Fruit fly (Drosophila melanogaster) whole organism, embryonic: ENCODE results near the gene CG3679.
A peak's percentile ranks its signal among the peaks of the same experiment; 100 is the strongest.

Experiments used
- Asciz ChIP-seq: fragments of 200-800 bp; sonication (Bioruptor generic); optimal IDR thresholded peaks from 2 replicates; lab custom pipeline; 2017; ENCODE audit warnings: missing biosample characterization, mild to moderate bottlenecking, missing genetic modification characterization, missing genetic modification reagents
- Atf6 ChIP-seq: fragments of 200-800 bp; sonication (Bioruptor generic); IDR thresholded peaks from 2 replicates; pipeline ENCODE4 v1.3.6; 2022; ENCODE audit warnings: missing biosample characterization, missing genetic modification characterization
- CG1024 ChIP-seq: fragments of 200-800 bp; sonication (Bioruptor generic); IDR thresholded peaks from 2 replicates; pipeline ENCODE4 v1.3.6; 2022; ENCODE audit warnings: missing biosample characterization, missing genetic modification characterization
- CG11696 ChIP-seq: fragments of 200-800 bp; sonication (Bioruptor generic); IDR thresholded peaks from 2 replicates; pipeline ENCODE4 v1.3.6; 2022; ENCODE audit warnings: missing biosample characterization, missing genetic modification characterization
- CG12071 ChIP-seq: fragments of 200-800 bp; sonication (Bioruptor generic); optimal IDR thresholded peaks from 3 replicates; lab custom pipeline; 2018; ENCODE audit warnings: missing biosample characterization, mild to moderate bottlenecking, missing genetic modification characterization
- CG13287 ChIP-seq: fragments of 200-800 bp; sonication (Bioruptor generic); IDR thresholded peaks from 2 replicates; pipeline ENCODE4 v1.3.6; 2022; ENCODE audit warnings: missing biosample characterization, missing genetic modification characterization; ENCODE audit not compliant: partially characterized antibody
- CG13624 ChIP-seq: fragments of 200-800 bp; sonication (Bioruptor generic); optimal IDR thresholded peaks from 2 replicates; lab custom pipeline; 2016; ENCODE audit warnings: missing biosample characterization, missing genetic modification characterization
- CG15011 ChIP-seq: fragments of 200-800 bp; sonication (Bioruptor generic); optimal IDR thresholded peaks from 3 replicates; lab custom pipeline; 2018; ENCODE audit warnings: missing biosample characterization, mild to moderate bottlenecking, missing genetic modification characterization
- CG15269 ChIP-seq: fragments of 200-800 bp; sonication (Bioruptor generic); optimal IDR thresholded peaks from 2 replicates; lab custom pipeline; 2018; ENCODE audit warnings: missing biosample characterization, mild to moderate bottlenecking, missing genetic modification characterization, moderate library complexity
- CG1603 ChIP-seq: fragments of 200-800 bp; sonication (Bioruptor generic); optimal IDR thresholded peaks from 2 replicates; lab custom pipeline; 2019; ENCODE audit warnings: missing biosample characterization, mild to moderate bottlenecking, missing genetic modification characterization, moderate library complexity
- CG17359 ChIP-seq: fragments of 200-800 bp; sonication (Bioruptor generic); optimal IDR thresholded peaks from 3 replicates; lab custom pipeline; 2018; ENCODE audit warnings: missing biosample characterization, mild to moderate bottlenecking, missing genetic modification characterization, moderate library complexity
- CG2199 ChIP-seq: fragments of 200-800 bp; sonication (Bioruptor generic); IDR thresholded peaks from 3 replicates; pipeline ENCODE4 v1.3.6; 2022; ENCODE audit warnings: missing biosample characterization, missing genetic modification characterization
- CG2678 ChIP-seq: fragments of 200-800 bp; sonication (Bioruptor generic); optimal IDR thresholded peaks from 3 replicates; lab custom pipeline; 2019; ENCODE audit warnings: missing biosample characterization, mild to moderate bottlenecking, missing genetic modification characterization, moderate library complexity
- CG32772 ChIP-seq: fragments of 200-800 bp; sonication (Bioruptor generic); IDR thresholded peaks from 2 replicates; pipeline ENCODE4 v1.3.6; 2022; ENCODE audit warnings: missing biosample characterization, missing genetic modification characterization
- CG3281 ChIP-seq: fragments of 200-800 bp; sonication (Bioruptor generic); optimal IDR thresholded peaks from 3 replicates; lab custom pipeline; 2017; ENCODE audit warnings: missing biosample characterization, mild to moderate bottlenecking, missing genetic modification characterization
- CG34224 ChIP-seq: fragments of 200-800 bp; sonication (Bioruptor generic); IDR thresholded peaks from 3 replicates; pipeline ENCODE4 v1.3.6; 2022; ENCODE audit warnings: missing biosample characterization, missing genetic modification characterization; ENCODE audit not compliant: partially characterized antibody
- CG7839 ChIP-seq: fragments of 200-800 bp; sonication (Bioruptor generic); optimal IDR thresholded peaks from 3 replicates; lab custom pipeline; 2018; ENCODE audit warnings: missing biosample characterization, mild to moderate bottlenecking, missing genetic modification characterization, moderate library complexity
- CG8089 ChIP-seq: fragments of 200-800 bp; sonication (Bioruptor generic); optimal IDR thresholded peaks from 3 replicates; lab custom pipeline; 2016; ENCODE audit warnings: missing biosample characterization, missing genetic modification characterization
- CG8478 ChIP-seq: fragments of >200 bp; optimal IDR thresholded peaks from 2 replicates; lab custom pipeline; 2018
- CG8924 ChIP-seq: fragments of 200-800 bp; optimal IDR thresholded peaks from 3 replicates; lab custom pipeline; 2019; ENCODE audit warnings: missing biosample characterization, mild to moderate bottlenecking, missing genetic modification characterization, moderate library complexity
- CTCF ChIP-seq: fragments of 200-800 bp; sonication (Bioruptor generic); optimal IDR thresholded peaks from 2 replicates; lab custom pipeline; 2017; ENCODE audit warnings: missing biosample characterization, mild to moderate bottlenecking, missing genetic modification characterization, moderate library complexity
- CrebB ChIP-seq: fragments of 200-800 bp; sonication (Bioruptor generic); optimal IDR thresholded peaks from 3 replicates; lab custom pipeline; 2018; ENCODE audit warnings: missing biosample characterization, mild to moderate bottlenecking, missing genetic modification characterization
- D ChIP-seq, 2 experiments: fragments of 200-800 bp in 1 of 2; fragments of >200 bp in 1 of 2; sonication (Bioruptor generic) in 1 of 2; optimal IDR thresholded peaks; 2 replicates in 1 of 2; 3 replicates in 1 of 2; lab custom pipeline; 2017; ENCODE audit warnings: mild to moderate bottlenecking in 1 of 2, missing biosample characterization in 1 of 2, missing genetic modification characterization in 1 of 2, missing genetic modification reagents in 1 of 2
- Dbx ChIP-seq: fragments of 200-800 bp; sonication (Bioruptor generic); IDR thresholded peaks from 3 replicates; pipeline ENCODE4 v1.3.6; 2022; ENCODE audit warnings: missing biosample characterization, missing genetic modification characterization
- Drgx ChIP-seq: fragments of 200-800 bp; sonication (Bioruptor generic); IDR thresholded peaks from 2 replicates; pipeline ENCODE4 v1.3.6; 2022; ENCODE audit warnings: missing biosample characterization, missing genetic modification characterization
- HLHmδ ChIP-seq: fragments of 200-800 bp; sonication (Bioruptor generic); optimal IDR thresholded peaks from 2 replicates; lab custom pipeline; 2018; ENCODE audit warnings: missing biosample characterization, mild to moderate bottlenecking, missing genetic modification characterization, moderate library complexity
- Hand ChIP-seq: fragments of 200-800 bp; sonication (Bioruptor generic); optimal IDR thresholded peaks from 2 replicates; lab custom pipeline; 2017; ENCODE audit warnings: mild to moderate bottlenecking, missing biosample characterization, missing genetic modification reagents, missing genetic modification characterization
- HmgZ ChIP-seq: fragments of 200-800 bp; sonication (Bioruptor generic); optimal IDR thresholded peaks from 2 replicates; lab custom pipeline; 2018; ENCODE audit warnings: missing biosample characterization, mild to moderate bottlenecking, missing genetic modification characterization
- MESR4 ChIP-seq: fragments of 200-800 bp; sonication (Bioruptor generic); optimal IDR thresholded peaks from 2 replicates; lab custom pipeline; 2018; ENCODE audit warnings: missing biosample characterization, mild to moderate bottlenecking, missing genetic modification characterization, moderate library complexity
- MTF-1 ChIP-seq: fragments of 200-800 bp; sonication (Bioruptor generic); optimal IDR thresholded peaks from 2 replicates; lab custom pipeline; 2018; ENCODE audit warnings: missing biosample characterization, mild to moderate bottlenecking, missing genetic modification characterization, borderline replicate concordance
- Myb ChIP-seq: fragments of 200-800 bp; sonication (Bioruptor generic); optimal IDR thresholded peaks from 2 replicates; lab custom pipeline; 2016; ENCODE audit warnings: missing biosample characterization, missing genetic modification characterization
- Nf-YB ChIP-seq: fragments of 200-800 bp; sonication (Bioruptor generic); optimal IDR thresholded peaks from 3 replicates; lab custom pipeline; 2019; ENCODE audit warnings: missing biosample characterization, mild to moderate bottlenecking, missing genetic modification characterization, moderate library complexity
- Scr ChIP-seq: fragments of 200-800 bp; sonication (Bioruptor generic); IDR thresholded peaks from 2 replicates; pipeline ENCODE4 v1.3.6; 2022; ENCODE audit warnings: missing biosample characterization, missing genetic modification characterization; ENCODE audit not compliant: partially characterized antibody
- cad ChIP-seq: fragments of >200 bp; optimal IDR thresholded peaks from 2 replicates; lab custom pipeline; 2017; ENCODE audit warnings: missing biosample characterization, missing genetic modification characterization
- cato ChIP-seq: fragments of 200-800 bp; sonication (Bioruptor generic); optimal IDR thresholded peaks from 2 replicates; lab custom pipeline; 2016; ENCODE audit warnings: missing biosample characterization, missing genetic modification characterization, borderline replicate concordance
- chm ChIP-seq: fragments of 200-800 bp; sonication (Bioruptor generic); IDR thresholded peaks from 2 replicates; pipeline ENCODE4 v1.3.6; 2022; ENCODE audit warnings: missing biosample characterization, missing genetic modification characterization
- corto ChIP-seq: fragments of 200-800 bp; sonication (Bioruptor generic); optimal IDR thresholded peaks from 2 replicates; lab custom pipeline; 2016; ENCODE audit warnings: missing biosample characterization, mild to moderate bottlenecking, missing genetic modification characterization, moderate library complexity
- eve ChIP-seq, 2 experiments: fragments of >200 bp; optimal IDR thresholded peaks; 2 replicates each; lab custom pipeline; 2017; ENCODE audit warnings: missing biosample characterization in 2 of 2, missing genetic modification characterization in 2 of 2
- jigr1 ChIP-seq: fragments of 200-800 bp; sonication (Bioruptor generic); IDR thresholded peaks from 3 replicates; pipeline ENCODE4 v1.3.6; 2022; ENCODE audit warnings: missing biosample characterization, missing genetic modification characterization
- lab ChIP-seq: fragments of 200-800 bp; sonication (Bioruptor generic); optimal IDR thresholded peaks from 3 replicates; lab custom pipeline; 2017; ENCODE audit warnings: missing biosample characterization, missing genetic modification characterization, mild to moderate bottlenecking, moderate library complexity, missing genetic modification reagents
- lilli ChIP-seq: fragments of 200-800 bp; sonication (Bioruptor generic); optimal IDR thresholded peaks from 3 replicates; lab custom pipeline; 2016; ENCODE audit warnings: missing biosample characterization, missing genetic modification characterization
- nmo ChIP-seq: fragments of 200-800 bp; sonication (Bioruptor generic); optimal IDR thresholded peaks from 2 replicates; lab custom pipeline; 2018; ENCODE audit warnings: missing biosample characterization, mild to moderate bottlenecking, missing genetic modification characterization, moderate library complexity
- rib ChIP-seq: fragments of 200-800 bp; sonication (Bioruptor generic); IDR thresholded peaks from 2 replicates; pipeline ENCODE4 v1.3.6; 2022; ENCODE audit warnings: missing biosample characterization, missing genetic modification characterization
- so ChIP-seq: fragments of 200-800 bp; sonication (Bioruptor generic); IDR thresholded peaks from 3 replicates; pipeline ENCODE4 v1.3.6; 2022; ENCODE audit warnings: missing biosample characterization, missing genetic modification characterization
- sug ChIP-seq: fragments of 200-800 bp; optimal IDR thresholded peaks from 2 replicates; lab custom pipeline; 2019; ENCODE audit warnings: missing biosample characterization, mild to moderate bottlenecking, missing genetic modification characterization, moderate library complexity
- unc-4 ChIP-seq: fragments of 200-800 bp; sonication (Bioruptor generic); IDR thresholded peaks from 2 replicates; pipeline ENCODE4 v1.3.6; 2022; ENCODE audit warnings: missing biosample characterization, missing genetic modification characterization; ENCODE audit not compliant: partially characterized antibody
- unpg ChIP-seq: fragments of 200-800 bp; sonication (Bioruptor generic); optimal IDR thresholded peaks from 3 replicates; lab custom pipeline; 2018; ENCODE audit warnings: missing biosample characterization, mild to moderate bottlenecking, missing genetic modification characterization, moderate library complexity

CG3679 gene

dm6 chrX:16333434-16334141 is 29.9 kb downstream of the CG3679 start, which contains the start of the genes CG9921 and Dsp1:
CG9921 (minus strand) TSS chrX:16333600.
Dsp1 (plus strand) TSS chrX:16333612.
- TF ChIP-seq CG3281 (GFP tag; lab: Kevin White, UChicago): peak; percentile 13
- peak; percentile 49 for TF ChIP-seq CG15269 (tag; lab: Kevin White, UChicago)
- peak; percentile 33 for TF ChIP-seq CG13624 (GFP tag; lab: Kevin White, UChicago)
- TF ChIP-seq so (GFP tag; lab: Robert Waterston, UW): peak; percentile 15; the same call in 1 of the 3 replicates
- no peak for TF ChIP-seq CG32772 (GFP tag; lab: Robert Waterston, UW)
- peak; percentile 9 for TF ChIP-seq CG17359 (tag; lab: Kevin White, UChicago)
- TF ChIP-seq Myb (GFP tag; lab: Kevin White, UChicago): no peak
- TF ChIP-seq Scr (GFP tag; lab: Robert Waterston, UW): peak; percentile 33; the same call in 1 of the 2 replicates
- peak; percentile 28 for TF ChIP-seq MESR4 (GFP tag; lab: Kevin White, UChicago)
- TF ChIP-seq chm (GFP tag; lab: Robert Waterston, UW): peak; percentile 75
- peak; percentile 38 for TF ChIP-seq CrebB (tag; lab: Kevin White, UChicago)
- peak; percentile 11; the same call in 1 of the 2 replicates for TF ChIP-seq CG13287 (GFP tag; lab: Robert Waterston, UW)
- TF ChIP-seq rib: peak; percentile 72
- peak; percentile 23 for TF ChIP-seq corto (GFP tag; lab: Kevin White, UChicago)
- TF ChIP-seq Hand: peak; percentile 18
- TF ChIP-seq Nf-YB (GFP tag; lab: Kevin White, UChicago): no peak
- TF ChIP-seq Atf6 (GFP tag; lab: Robert Waterston, UW): peak; percentile 44
- peak; percentile 99 for TF ChIP-seq CG2199 (GFP tag; lab: Robert Waterston, UW)
- peak; percentile 26 for TF ChIP-seq sug (tag; lab: Kevin White, UChicago)
- peak; percentile 14 for TF ChIP-seq lilli (GFP tag; lab: Kevin White, UChicago)
- TF ChIP-seq CG11696 (GFP tag; lab: Robert Waterston, UW): peak; percentile 32; the same call in 1 of the 2 replicates
- peak; percentile 30 for TF ChIP-seq CG12071 (GFP tag; lab: Kevin White, UChicago)
- TF ChIP-seq cato: no peak
- TF ChIP-seq CG15011 (GFP tag; lab: Kevin White, UChicago): no peak
- peak; percentile 8; the same call in 1 of the 2 replicates for TF ChIP-seq Drgx (GFP tag; lab: Robert Waterston, UW)
- TF ChIP-seq nmo (GFP tag; lab: Kevin White, UChicago): no peak
- no peak for TF ChIP-seq CG2678
- TF ChIP-seq CG8089: no peak
- no peak for TF ChIP-seq CG7839 (tag; lab: Kevin White, UChicago)
- TF ChIP-seq jigr1 (GFP tag; lab: Robert Waterston, UW): no peak
- TF ChIP-seq CTCF (GFP tag; lab: Kevin White, UChicago): no peak
- TF ChIP-seq unpg (GFP tag; lab: Kevin White, UChicago): no peak
- peak; percentile 18 for TF ChIP-seq Asciz (GFP tag; lab: Kevin White, UChicago)
- TF ChIP-seq CG8924 (tag; lab: Kevin White, UChicago): peak; percentile 45
- peak; percentile 0 for TF ChIP-seq lab (GFP tag; lab: Kevin White, UChicago)
- TF ChIP-seq Dbx: peak; percentile 45; the same call in 1 of the 3 replicates
- TF ChIP-seq CG34224 (GFP tag; lab: Robert Waterston, UW): 0 out of 3 replicates have a peak, but pooled peaks have one; percentile 47
- 0 out of 2 replicates have a peak, but pooled peaks have one; percentile 21 for TF ChIP-seq unc-4 (GFP tag; lab: Robert Waterston, UW)
- TF ChIP-seq HLHmδ: peak; percentile 90
- peak; percentile 5 for TF ChIP-seq CG1603 (tag; lab: Kevin White, UChicago)
- TF ChIP-seq cad (GFP tag; lab: Kevin White, UChicago): peak; percentile 27
- TF ChIP-seq eve (GFP tag; optimal IDR thresholded peaks at IDR 0.05; lab: Kevin White, UChicago): peak in 1 of 2 experiments; percentile 56
- 0 out of 2 replicates have a peak, but pooled peaks have one; percentile 6 for TF ChIP-seq CG1024 (GFP tag; lab: Robert Waterston, UW)
- TF ChIP-seq CG8478 (lab: Kevin White, UChicago): peak; percentile 8
- peak; percentile 48 for TF ChIP-seq MTF-1 (GFP tag; lab: Kevin White, UChicago)
- no peak for TF ChIP-seq D (optimal IDR thresholded peaks at IDR 0.05; lab: Kevin White, UChicago)
- no peak for TF ChIP-seq D (GFP tag; optimal IDR thresholded peaks at IDR 0.05; lab: Kevin White, UChicago)
- peak; percentile 65 for TF ChIP-seq HmgZ (tag; lab: Kevin White, UChicago)
